Worm (Caenorhabditis elegans) whole organism, late embryonic: Measurements from ENCODE around the gene F59A7.5.

Experiments used
- ama-1 ChIP-seq: fragments of 150-350 bp; optimal IDR thresholded peaks from 2 replicates; lab custom pipeline; 2014
- dmd-4 ChIP-seq: sonication (generic microtip); optimal IDR thresholded peaks from 2 replicates; lab custom pipeline; 2016; ENCODE audit warnings: borderline replicate concordance, missing genetic modification characterization, missing compliant biosample characterization
- dve-1 ChIP-seq: sonication (generic microtip); optimal IDR thresholded peaks from 2 replicates; lab custom pipeline; 2017; ENCODE audit warnings: antibody characterized with exemption, mild to moderate bottlenecking, missing genetic modification characterization, missing compliant biosample characterization
- ets-4 ChIP-seq: sonication (generic microtip); optimal IDR thresholded peaks from 2 replicates; lab custom pipeline; 2016; ENCODE audit warnings: missing genetic modification characterization, missing compliant biosample characterization
- hlh-6 ChIP-seq: sonication (generic microtip); optimal IDR thresholded peaks from 2 replicates; lab custom pipeline; 2016; ENCODE audit warnings: missing genotype, missing genetic modification characterization, missing compliant biosample characterization
- lin-11 ChIP-seq: fragments of 200-800 bp; sonication (Bioruptor generic); optimal IDR thresholded peaks from 2 replicates; lab custom pipeline; 2018; ENCODE audit warnings: mild to moderate bottlenecking, missing genetic modification characterization, missing compliant biosample characterization
- madf-2 ChIP-seq: sonication (generic microtip); optimal IDR thresholded peaks from 2 replicates; lab custom pipeline; 2017; ENCODE audit warnings: missing genetic modification characterization, missing compliant biosample characterization
- pha-4 ChIP-seq: fragments of 150-350 bp; optimal IDR thresholded peaks from 2 replicates; lab custom pipeline; 2018; ENCODE audit warnings: missing biosample characterization, missing genetic modification reagents, missing genetic modification characterization
- ref-2 ChIP-seq: sonication (generic microtip); optimal IDR thresholded peaks from 2 replicates; lab custom pipeline; 2016; ENCODE audit warnings: missing genetic modification characterization, missing compliant biosample characterization
- rnt-1 ChIP-seq: sonication (generic microtip); optimal IDR thresholded peaks from 2 replicates; lab custom pipeline; 2016; ENCODE audit warnings: missing genetic modification characterization, missing compliant biosample characterization
- syd-9 ChIP-seq: sonication (generic microtip); optimal IDR thresholded peaks from 2 replicates; lab custom pipeline; 2016; ENCODE audit warnings: mild to moderate bottlenecking, missing genetic modification characterization, moderate library complexity, missing compliant biosample characterization
- ttx-3 ChIP-seq: sonication (generic microtip); optimal IDR thresholded peaks from 2 replicates; lab custom pipeline; 2016; ENCODE audit warnings: missing genetic modification reagents, missing genetic modification characterization, missing compliant biosample characterization
- unc-55 ChIP-seq: sonication (generic microtip); optimal IDR thresholded peaks from 2 replicates; lab custom pipeline; 2017; ENCODE audit warnings: missing biosample characterization, missing genetic modification reagents, missing genetic modification characterization

ce11 chrV:2050790-2051189 is 28.3 kb downstream of the F59A7.5 start:
- TF ChIP-seq ttx-3 (tag; lab: Kevin White, UChicago) (no peak), madf-2 (tag; lab: Kevin White, UChicago) (no peak), dmd-4 (tag; lab: Kevin White, UChicago) (no peak), unc-55 (GFP tag; lab: Kevin White, UChicago) (no peak), hlh-6 (tag; lab: Kevin White, UChicago) (no peak), syd-9 (tag; lab: Kevin White, UChicago) (no peak), rnt-1 (tag; lab: Kevin White, UChicago) (no peak), lin-11 (tag; lab: Kevin White, UChicago) (no peak), ets-4 (no peak), dve-1 (tag; lab: Kevin White, UChicago) (no peak), ama-1 (lab: Kevin White, UChicago) (no peak), pha-4 (tag; lab: Kevin White, UChicago) (no peak), ref-2 (no peak)
